Worm (Caenorhabditis elegans) whole organism, midembryonic: ENCODE data around the gene F41F3.9.

Source experiments
- T22C8.4 ChIP-seq: fragments of 200-800 bp; sonication (Bioruptor generic); IDR thresholded peaks from 2 replicates; pipeline ENCODE4 v1.3.6; 2022; ENCODE audit warnings: missing genetic modification characterization, missing compliant biosample characterization
- cog-1 ChIP-seq: sonication (generic microtip); optimal IDR thresholded peaks from 2 replicates; lab custom pipeline; 2016; ENCODE audit warnings: missing genetic modification characterization, missing compliant biosample characterization
- flt-1 ChIP-seq: fragments of 200-800 bp; sonication (Bioruptor generic); IDR thresholded peaks from 2 replicates; pipeline ENCODE4 v1.3.6; 2022; ENCODE audit warnings: missing genetic modification characterization, missing compliant biosample characterization
- klf-2 ChIP-seq: fragments of 200-800 bp; sonication (Bioruptor generic); conservative IDR thresholded peaks from 2 replicates; pipeline ENCODE4 v1.3.6; 2022; ENCODE audit warnings: missing genetic modification reagents, missing genetic modification characterization, missing compliant biosample characterization
- med-1 ChIP-seq: sonication (generic microtip); optimal IDR thresholded peaks from 2 replicates; lab custom pipeline; 2017; ENCODE audit warnings: missing genetic modification characterization, mild to moderate bottlenecking, missing compliant biosample characterization, antibody characterized with exemption, missing genetic modification reagents; ENCODE audit not compliant: insufficient read depth
- ref-1 ChIP-seq: fragments of 200-800 bp; sonication (Bioruptor generic); conservative IDR thresholded peaks from 2 replicates; pipeline ENCODE4 v1.3.6; 2022; ENCODE audit warnings: missing genetic modification reagents, missing genetic modification characterization, missing compliant biosample characterization
- tab-1 ChIP-seq: fragments of 200-800 bp; sonication (Bioruptor generic); IDR thresholded peaks from 2 replicates; pipeline ENCODE4 v1.3.6; 2022; ENCODE audit warnings: missing genetic modification characterization, missing compliant biosample characterization
- ztf-23 ChIP-seq: fragments of 200-800 bp; sonication (Bioruptor generic); IDR thresholded peaks from 2 replicates; pipeline ENCODE4 v1.3.6; 2022; ENCODE audit warnings: missing genetic modification reagents, missing genetic modification characterization, missing compliant biosample characterization
- ztf-29 ChIP-seq: fragments of 200-800 bp; sonication (Bioruptor generic); IDR thresholded peaks from 2 replicates; pipeline ENCODE4 v1.3.6; 2022; ENCODE audit warnings: missing genetic modification reagents, missing genetic modification characterization, missing compliant biosample characterization

DNA sequence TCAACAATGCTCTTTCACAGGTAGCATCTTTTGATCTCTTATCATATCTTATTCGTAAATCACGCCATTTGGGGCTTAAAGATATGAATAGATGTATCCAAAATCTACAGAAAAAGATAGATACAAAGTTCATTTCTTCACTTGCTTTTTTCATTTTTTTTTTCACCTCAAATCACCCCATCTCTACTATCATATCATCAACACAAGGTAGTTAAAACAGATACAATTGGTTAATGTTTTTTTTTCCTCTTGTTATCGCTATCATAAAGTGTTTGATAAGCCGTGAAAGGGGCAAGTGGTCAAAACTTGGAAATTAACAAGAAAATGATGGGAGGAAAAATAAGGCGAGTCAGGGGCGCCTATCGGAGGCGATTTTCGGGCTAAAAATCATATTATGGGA, 25.0 kb upstream of the F41F3.9 start:
- TF ChIP-seq med-1 (no peak), ztf-29 (GFP tag; lab: Robert Waterston, UW) (no peak), ztf-23 (no peak), T22C8.4 (GFP tag; lab: Robert Waterston, UW) (no peak), flt-1 (GFP tag; lab: Robert Waterston, UW) (no peak), klf-2 (GFP tag; lab: Robert Waterston, UW) (no peak), tab-1 (GFP tag; lab: Robert Waterston, UW) (no peak), ref-1 (no peak), cog-1 (tag; lab: Kevin White, UChicago) (no peak)
